Worm (Caenorhabditis elegans) whole organism, early embryonic: Measurements from ENCODE around the gene unc-44.

Experiments used
- F13C5.2 ChIP-seq: sonication (generic microtip); optimal IDR thresholded peaks from 2 replicates; lab custom pipeline; 2017; ENCODE audit warnings: mild to moderate bottlenecking, missing genetic modification characterization, inconsistent platforms, missing compliant biosample characterization
- ama-1 ChIP-seq: fragments of 150-350 bp; optimal IDR thresholded peaks from 2 replicates; lab custom pipeline; 2014

DNA sequence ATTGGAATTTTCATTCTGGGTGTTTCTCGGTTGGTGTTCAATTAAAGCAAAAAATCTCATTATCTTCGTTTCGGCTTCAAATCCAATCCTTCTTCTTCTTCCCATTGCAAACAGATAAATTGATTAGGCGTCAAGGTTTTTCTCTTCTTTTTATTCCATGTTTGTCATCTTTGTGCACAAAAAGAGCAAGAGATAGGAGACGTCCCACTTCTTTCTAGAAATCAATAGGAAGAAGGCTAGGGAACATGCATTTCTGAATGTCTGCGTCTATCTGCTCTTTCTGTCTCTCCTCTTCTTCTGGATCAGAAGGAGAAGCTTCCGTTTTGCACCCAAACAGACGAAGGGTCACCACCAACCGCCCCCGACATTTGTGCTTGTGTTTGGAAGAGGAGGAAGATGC, 22.4 kb upstream of the unc-44 start:
- TF ChIP-seq F13C5.2 (tag; lab: Kevin White, UChicago) (no peak), ama-1 (lab: Kevin White, UChicago) (no peak)
